Worm (Caenorhabditis elegans) whole organism, L4 larva: ENCODE data around the gene fbxb-47.
"Not testable (repeated sequence)": the region's sequence is repeated elsewhere in the genome, so short reads cannot be mapped to it uniquely, and the experiment has no call there.

ENCODE experiments used
- D1046.2 ChIP-seq: fragments of 200-800 bp; sonication (Bioruptor generic); IDR thresholded peaks from 2 replicates; pipeline ENCODE4 v1.3.6; 2022; ENCODE audit warnings: missing genetic modification characterization, missing compliant biosample characterization
- F44E2.7 ChIP-seq: fragments of 200-800 bp; sonication (Bioruptor generic); IDR thresholded peaks from 2 replicates; pipeline ENCODE4 v2.1.2; 2022; ENCODE audit warnings: missing genetic modification characterization, missing compliant biosample characterization
- T20F7.1 ChIP-seq: fragments of 200-800 bp; sonication (Bioruptor generic); optimal IDR thresholded peaks from 2 replicates; lab custom pipeline; 2018; ENCODE audit warnings: mild to moderate bottlenecking, missing genetic modification characterization, missing compliant biosample characterization
- T26A8.4 ChIP-seq: fragments of 200-800 bp; sonication (Bioruptor generic); IDR thresholded peaks from 2 replicates; pipeline ENCODE4 v1.3.6; 2022; ENCODE audit warnings: missing genetic modification characterization, missing compliant biosample characterization
- Y48G9A.11 ChIP-seq: fragments of 200-800 bp; sonication (Bioruptor generic); IDR thresholded peaks from 2 replicates; pipeline ENCODE4 v1.3.6; 2022; ENCODE audit warnings: missing genetic modification reagents, missing genetic modification characterization, missing compliant biosample characterization
- Y5F2A.4 ChIP-seq: fragments of 200-800 bp; sonication (Bioruptor generic); optimal IDR thresholded peaks from 2 replicates; lab custom pipeline; 2018; ENCODE audit warnings: mild to moderate bottlenecking, missing genetic modification characterization, missing compliant biosample characterization
- ceh-62 ChIP-seq: sonication (generic microtip); optimal IDR thresholded peaks from 2 replicates; lab custom pipeline; 2017; ENCODE audit warnings: missing biosample characterization, missing genetic modification characterization
- ceh-82 ChIP-seq: sonication (generic microtip); optimal IDR thresholded peaks from 2 replicates; lab custom pipeline; 2017; ENCODE audit warnings: missing biosample characterization, missing genetic modification characterization
- ctbp-1 ChIP-seq: fragments of 200-800 bp; sonication (Bioruptor generic); IDR thresholded peaks from 2 replicates; pipeline ENCODE4 v1.3.6; 2022; ENCODE audit warnings: missing genetic modification reagents, missing genetic modification characterization, missing compliant biosample characterization
- daf-12 ChIP-seq: fragments of 150-350 bp; optimal IDR thresholded peaks from 2 replicates; lab custom pipeline; 2014; ENCODE audit warnings: missing biosample characterization, missing genetic modification reagents, missing genetic modification characterization
- daf-16 ChIP-seq, 3 experiments: sonication (generic microtip); optimal IDR thresholded peaks; 2 replicates each; lab custom pipeline; 2016 to 2017; ENCODE audit warnings: missing genetic modification characterization in 3 of 3, missing genetic modification reagents in 3 of 3, mild to moderate bottlenecking in 2 of 3, missing compliant biosample characterization in 2 of 3, missing biosample characterization in 1 of 3, moderate library complexity in 1 of 3
- dmd-6 ChIP-seq: fragments of 200-800 bp; sonication (Bioruptor generic); IDR thresholded peaks from 2 replicates; pipeline ENCODE4 v1.3.6; 2022; ENCODE audit warnings: missing genetic modification reagents, missing genetic modification characterization, missing compliant biosample characterization
- dmd-8 ChIP-seq: fragments of 200-800 bp; sonication (Bioruptor generic); IDR thresholded peaks from 2 replicates; pipeline ENCODE4 v1.3.6; 2022; ENCODE audit warnings: missing genetic modification characterization, missing compliant biosample characterization
- dmd-9 ChIP-seq: fragments of 200-800 bp; sonication (Bioruptor generic); IDR thresholded peaks from 2 replicates; pipeline ENCODE4 v1.3.6; 2022; ENCODE audit warnings: missing genetic modification reagents, missing genetic modification characterization, missing compliant biosample characterization
- dpl-1 ChIP-seq: fragments of 150-350 bp; optimal IDR thresholded peaks from 2 replicates; lab custom pipeline; 2014; ENCODE audit warnings: missing biosample characterization, missing genetic modification reagents, missing genetic modification characterization
- duxl-1 ChIP-seq: sonication (generic microtip); optimal IDR thresholded peaks from 2 replicates; lab custom pipeline; 2016; ENCODE audit warnings: mild to moderate bottlenecking, missing genetic modification characterization, moderate library complexity, missing compliant biosample characterization; ENCODE audit not compliant: poor library complexity
- gei-8 ChIP-seq: fragments of 200-800 bp; sonication (Bioruptor generic); optimal IDR thresholded peaks from 2 replicates; lab custom pipeline; 2018; ENCODE audit warnings: mild to moderate bottlenecking, missing genetic modification characterization, missing compliant biosample characterization
- hlh-11 ChIP-seq: fragments of 200-800 bp; sonication (Bioruptor generic); optimal IDR thresholded peaks from 2 replicates; lab custom pipeline; 2018; ENCODE audit warnings: mild to moderate bottlenecking, missing genetic modification characterization, missing compliant biosample characterization
- hmg-1.1 ChIP-seq: fragments of 200-800 bp; sonication (Bioruptor generic); IDR thresholded peaks from 2 replicates; pipeline ENCODE4 v1.3.6; 2022; ENCODE audit warnings: missing genetic modification reagents, missing genetic modification characterization, missing compliant biosample characterization
- jun-1 ChIP-seq: fragments of 150-350 bp; optimal IDR thresholded peaks from 2 replicates; lab custom pipeline; 2014; ENCODE audit warnings: missing biosample characterization, missing genetic modification reagents, missing genetic modification characterization
- lin-1 ChIP-seq: fragments of 200-800 bp; sonication (Bioruptor generic); IDR thresholded peaks from 2 replicates; pipeline ENCODE4 v1.3.6; 2022; ENCODE audit warnings: missing genetic modification reagents, missing genetic modification characterization, missing compliant biosample characterization
- lsy-2 ChIP-seq, 2 experiments: fragments of 150-350 bp in 1 of 2; sonication (generic microtip) in 1 of 2; optimal IDR thresholded peaks; 2 replicates each; lab custom pipeline; 2014 to 2017; ENCODE audit warnings: missing biosample characterization in 2 of 2, missing genetic modification characterization in 2 of 2
- mes-2 ChIP-seq: sonication (generic microtip); optimal IDR thresholded peaks from 2 replicates; lab custom pipeline; 2016; ENCODE audit warnings: missing genotype, mild to moderate bottlenecking, missing genetic modification characterization, missing compliant biosample characterization; ENCODE audit not compliant: poor library complexity, severe bottlenecking
- nhr-11 ChIP-seq: fragments of 150-350 bp; optimal IDR thresholded peaks from 2 replicates; lab custom pipeline; 2014; ENCODE audit warnings: missing biosample characterization, missing genetic modification characterization
- nhr-28 ChIP-seq: fragments of 150-350 bp; optimal IDR thresholded peaks from 2 replicates; lab custom pipeline; 2014; ENCODE audit warnings: missing biosample characterization, missing genetic modification characterization
- nhr-41 ChIP-seq: fragments of 200-800 bp; sonication (Bioruptor generic); IDR thresholded peaks from 2 replicates; pipeline ENCODE4 v1.3.6; 2022; ENCODE audit warnings: missing genetic modification reagents, missing genetic modification characterization, missing compliant biosample characterization
- nhr-48 ChIP-seq: sonication (generic microtip); optimal IDR thresholded peaks from 2 replicates; lab custom pipeline; 2016; ENCODE audit warnings: mild to moderate bottlenecking, missing genetic modification characterization, missing compliant biosample characterization
- php-3 ChIP-seq: fragments of 200-800 bp; sonication (Bioruptor generic); IDR thresholded peaks from 2 replicates; pipeline ENCODE4 v1.3.6; 2022; ENCODE audit warnings: missing genetic modification reagents, missing genetic modification characterization, missing compliant biosample characterization
- pqm-1 ChIP-seq: sonication (generic microtip); optimal IDR thresholded peaks from 2 replicates; lab custom pipeline; 2017; ENCODE audit warnings: missing biosample characterization, missing genetic modification characterization
- saeg-2 ChIP-seq: fragments of 200-800 bp; sonication (Bioruptor generic); IDR thresholded peaks from 2 replicates; pipeline ENCODE4 v1.3.6; 2022; ENCODE audit warnings: missing genetic modification reagents, missing genetic modification characterization, missing compliant biosample characterization
- snpc-1.2 ChIP-seq: fragments of 200-800 bp; sonication (Bioruptor generic); IDR thresholded peaks from 2 replicates; pipeline ENCODE4 v1.3.6; 2022; ENCODE audit warnings: missing genetic modification reagents, missing genetic modification characterization, missing compliant biosample characterization
- spr-3 ChIP-seq: fragments of 200-800 bp; sonication (Bioruptor generic); optimal IDR thresholded peaks from 2 replicates; lab custom pipeline; 2018; ENCODE audit warnings: mild to moderate bottlenecking, missing genetic modification characterization, missing compliant biosample characterization
- tra-1 ChIP-seq: fragments of 200-800 bp; sonication (Bioruptor generic); IDR thresholded peaks from 2 replicates; pipeline ENCODE4 v1.3.6; 2022; ENCODE audit warnings: missing genetic modification reagents, missing genetic modification characterization, missing compliant biosample characterization
- unc-62 ChIP-seq, 3 experiments: fragments of 150-350 bp in 1 of 3; sonication (generic microtip); optimal IDR thresholded peaks in 2 of 3; peaks in 1 of 3; 1 replicate in 1 of 3; 2 replicates in 2 of 3; lab custom pipeline; 2014 to 2017; ENCODE audit warnings: missing biosample characterization in 3 of 3, missing genetic modification characterization in 3 of 3, missing genetic modification reagents in 3 of 3, missing genotype in 1 of 3

Gene fbxb-47

DNA sequence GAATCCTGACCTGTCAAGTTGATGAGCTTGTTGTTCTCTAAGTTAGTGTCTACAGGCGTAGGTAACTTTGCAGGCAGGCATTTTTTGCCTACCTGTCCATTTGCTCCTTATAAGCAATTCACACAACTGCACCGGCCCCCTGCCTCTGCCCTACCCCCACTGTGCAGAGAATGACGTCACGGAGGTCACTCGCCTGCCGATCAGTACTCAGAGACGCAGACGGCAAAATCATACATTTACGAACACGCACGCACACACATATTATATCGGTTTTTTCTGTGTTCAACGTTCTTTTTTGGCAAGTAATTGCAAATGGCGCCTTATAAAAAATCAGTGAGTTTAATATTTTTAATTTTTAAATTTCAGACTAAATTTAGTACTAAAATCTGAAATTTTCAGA, 39.7 kb downstream of the fbxb-47 start, which contains the start of gene duxl-1 (continued):
- TF ChIP-seq dpl-1 (GFP tag; lab: Kevin White, UChicago) (no peak), F44E2.7 (no peak), ctbp-1 (GFP tag; lab: Robert Waterston, UW) (no peak), spr-3 (GFP tag; lab: Kevin White, UChicago) (no peak), jun-1 (no peak), nhr-48 (peak; percentile 6), snpc-1.2 (GFP tag; lab: Robert Waterston, UW) (no peak), D1046.2 (GFP tag; lab: Robert Waterston, UW) (no peak), T20F7.1 (GFP tag; lab: Kevin White, UChicago) (no peak), nhr-11 (tag; lab: Kevin White, UChicago) (no peak), daf-12 (tag; lab: Kevin White, UChicago) (no peak), unc-62 (GFP tag; optimal IDR thresholded peaks at IDR 0.05 in 1 of 2; lab: Kevin White, UChicago) (peak in 1 of 2 experiments; percentile 81), unc-62 (tag; optimal IDR thresholded peaks at IDR 0.05; lab: Kevin White, UChicago) (no peak), Y5F2A.4 (no peak)
- TF ChIP-seq, all 104 proteins: peak for 15

DNA sequence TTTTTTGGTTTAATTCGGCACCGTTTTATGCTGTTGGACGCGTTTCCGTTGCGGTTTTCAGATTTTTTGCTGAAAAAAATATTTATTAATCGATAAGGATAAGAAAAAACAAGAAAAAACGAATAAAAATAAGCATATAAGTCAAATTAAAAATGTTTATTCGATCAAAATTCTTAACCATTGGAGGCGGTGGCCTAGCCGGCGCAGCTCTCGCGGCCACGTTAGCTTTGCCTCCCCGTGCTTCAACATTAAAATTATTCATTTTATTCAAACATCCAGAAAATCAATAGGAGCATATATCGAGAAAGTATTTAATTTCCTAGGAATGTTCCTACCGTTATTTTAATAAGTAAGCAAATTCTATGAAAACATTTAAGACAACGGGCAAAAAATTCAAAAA, 40.4 kb downstream of the fbxb-47 start, which contains the start of gene ZC204.14:
ZC204.14 (minus strand) TSS at position 69 of the 400 bp plus-strand sequence.
- TF ChIP-seq lsy-2 (tag; optimal IDR thresholded peaks at IDR 0.05; lab: Kevin White, UChicago) (peak in 1 of 2 experiments; percentile 46), tra-1 (GFP tag; lab: Robert Waterston, UW) (no peak), saeg-2 (no peak), dmd-8 (GFP tag; lab: Robert Waterston, UW) (no peak), mes-2 (tag; lab: Kevin White, UChicago) (peak; percentile 51), lin-1 (GFP tag; lab: Robert Waterston, UW) (no peak), daf-12 (tag; lab: Kevin White, UChicago) (no peak)

DNA sequence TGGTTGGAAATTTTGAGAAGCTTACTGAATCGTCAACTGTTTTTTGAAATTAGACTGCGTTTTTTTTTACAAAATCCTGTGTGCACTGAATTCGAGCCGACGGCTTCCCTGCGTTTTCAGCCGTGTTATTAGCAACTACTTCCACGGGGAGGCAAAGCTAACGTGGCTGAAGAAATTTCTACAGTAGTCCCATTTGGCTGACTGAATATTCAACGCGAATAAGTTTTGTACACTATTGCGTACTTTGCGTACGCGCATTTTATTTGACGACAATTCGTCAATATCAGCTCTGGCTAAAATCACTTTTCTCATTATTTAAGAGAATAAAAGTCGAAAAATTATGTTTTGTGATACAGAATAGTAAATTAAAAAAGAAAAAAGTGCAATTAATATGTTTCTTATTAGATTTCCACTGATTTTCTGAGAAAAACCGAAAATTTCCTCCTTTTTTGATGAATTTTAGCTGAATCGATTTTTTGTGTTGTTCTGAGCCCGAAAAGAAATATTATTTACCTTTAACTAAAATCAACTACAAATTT, 41.9 kb downstream of the fbxb-47 start:
- TF ChIP-seq Y48G9A.11 (peak; percentile 72), D1046.2 (GFP tag; lab: Robert Waterston, UW) (0 out of 2 replicates have a peak, but pooled peaks have one; percentile 24), duxl-1 (tag; lab: Kevin White, UChicago) (peak; percentile 51), T26A8.4 (GFP tag; lab: Robert Waterston, UW) (0 out of 2 replicates have a peak, but pooled peaks have one; percentile 43), tra-1 (GFP tag; lab: Robert Waterston, UW) (0 out of 2 replicates have a peak, but pooled peaks have one; percentile 16), mes-2 (tag; lab: Kevin White, UChicago) (peak; percentile 26), dmd-6 (peak; percentile 23; the same call in 1 of the 2 replicates), hmg-1.1 (GFP tag; lab: Robert Waterston, UW) (peak; percentile 49)

DNA sequence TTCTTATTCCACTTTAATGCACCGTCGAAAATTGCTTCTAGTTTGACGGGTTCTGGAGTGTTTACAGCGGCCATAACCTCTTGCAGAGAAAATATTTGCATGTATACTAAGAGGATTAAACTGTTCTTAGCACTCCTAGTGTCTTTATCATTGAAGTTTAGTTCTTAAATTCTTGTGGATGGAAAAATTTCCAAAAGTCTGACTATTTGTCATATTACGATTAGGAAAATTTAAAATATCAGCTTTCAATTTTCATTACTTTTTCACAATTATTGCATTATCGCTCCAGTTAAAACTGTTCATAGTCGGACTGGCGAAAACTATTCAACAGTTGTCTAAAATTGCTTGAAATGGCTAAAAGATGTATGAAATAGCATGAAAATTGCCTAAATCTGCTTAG, 42.4 kb downstream of the fbxb-47 start, which contains the start of gene ZC204.13:
ZC204.13 (minus strand) TSS at position 101 of the 400 bp plus-strand sequence.
- not testable (repeated sequence) for TF ChIP-seq gei-8 (GFP tag; lab: Kevin White, UChicago); ceh-82; ceh-62 (tag; lab: Kevin White, UChicago)

DNA sequence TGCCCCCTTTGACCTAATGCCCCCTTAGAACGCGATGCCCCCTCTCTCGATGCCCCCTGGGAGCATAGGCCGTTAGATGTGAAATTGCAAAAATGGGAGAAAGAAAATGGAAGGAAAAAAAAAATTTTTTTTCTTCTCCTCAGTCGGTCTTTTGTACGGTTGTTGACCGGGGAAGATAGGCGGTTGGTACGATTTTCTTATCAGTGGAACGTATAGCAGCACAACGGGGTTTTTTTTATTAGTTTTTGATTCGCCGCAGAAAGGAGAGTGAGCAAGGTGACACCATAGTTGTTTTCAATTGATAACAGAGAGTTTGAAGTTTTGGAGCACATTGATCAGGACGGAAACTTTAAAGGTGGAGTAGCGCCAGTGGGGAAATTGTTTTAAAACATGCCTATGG, 43.5 kb downstream of the fbxb-47 start:
- 0 out of 2 replicates have a peak, but pooled peaks have one; percentile 45 for TF ChIP-seq T26A8.4 (GFP tag; lab: Robert Waterston, UW)
- TF ChIP-seq pqm-1, result peak; percentile 68
- TF ChIP-seq nhr-28, result peak; percentile 47
- peak; percentile 88 for TF ChIP-seq dmd-6
- TF ChIP-seq hlh-11 (tag; lab: Kevin White, UChicago), result peak; percentile 36
- TF ChIP-seq tra-1 (GFP tag; lab: Robert Waterston, UW), result peak; percentile 55; the same call in 1 of the 2 replicates
- peak; percentile 26 for TF ChIP-seq duxl-1 (tag; lab: Kevin White, UChicago)
- 0 out of 2 replicates have a peak, but pooled peaks have one; percentile 27 for TF ChIP-seq dmd-9 (GFP tag; lab: Robert Waterston, UW)
- 0 out of 2 replicates have a peak, but pooled peaks have one; percentile 14 for TF ChIP-seq nhr-41
- not testable (repeated sequence) for TF ChIP-seq daf-16 (GFP tag; optimal IDR thresholded peaks at IDR 0.05; lab: Kevin White, UChicago)
- peak; percentile 48 for TF ChIP-seq daf-16 (tag; optimal IDR thresholded peaks at IDR 0.05; lab: Kevin White, UChicago)
- peak; percentile 43; the same call in 1 of the 2 replicates for TF ChIP-seq lin-1 (GFP tag; lab: Robert Waterston, UW)
- TF ChIP-seq php-3 (GFP tag; lab: Robert Waterston, UW), result peak; percentile 70
